Fruit fly (Drosophila melanogaster) whole organism, embryonic: ENCODE measurements around the gene Cpr97Ea.

Source experiments
- Dfd ChIP-seq, 2 experiments: fragments of >200 bp; optimal IDR thresholded peaks; 2 replicates each; lab custom pipeline; 2017; ENCODE audit warnings: missing biosample characterization in 2 of 2, missing genetic modification characterization in 2 of 2
- Dip2 ChIP-seq: fragments of 200-800 bp; sonication (Bioruptor generic); IDR thresholded peaks from 2 replicates; pipeline ENCODE4 v1.3.6; 2022; ENCODE audit warnings: missing biosample characterization, missing genetic modification characterization
- Fer1 ChIP-seq: fragments of 200-800 bp; sonication (Bioruptor generic); optimal IDR thresholded peaks from 2 replicates; lab custom pipeline; 2017; ENCODE audit warnings: missing biosample characterization, mild to moderate bottlenecking, missing genetic modification characterization
- Hmx ChIP-seq: fragments of 200-800 bp; sonication (Bioruptor generic); optimal IDR thresholded peaks from 2 replicates; lab custom pipeline; 2016; ENCODE audit warnings: missing biosample characterization, missing genetic modification characterization
- Opbp ChIP-seq: fragments of 200-800 bp; sonication (Bioruptor generic); IDR thresholded peaks from 3 replicates; pipeline ENCODE4 v1.3.6; 2022; ENCODE audit warnings: missing biosample characterization, missing genetic modification characterization; ENCODE audit not compliant: partially characterized antibody
- gcm2 ChIP-seq: fragments of 200-800 bp; sonication (Bioruptor generic); optimal IDR thresholded peaks from 2 replicates; lab custom pipeline; 2016; ENCODE audit warnings: missing biosample characterization, missing genetic modification characterization
- sc ChIP-seq, 3 experiments: fragments of >200 bp in 2 of 3; fragments of 200-800 bp in 1 of 3; sonication (Bioruptor generic) in 1 of 3; optimal IDR thresholded peaks; 2 replicates in 2 of 3; 3 replicates in 1 of 3; lab custom pipeline; 2017; ENCODE audit warnings: mild to moderate bottlenecking in 1 of 3, missing biosample characterization in 1 of 3, missing genetic modification characterization in 1 of 3, missing genetic modification reagents in 1 of 3

DNA sequence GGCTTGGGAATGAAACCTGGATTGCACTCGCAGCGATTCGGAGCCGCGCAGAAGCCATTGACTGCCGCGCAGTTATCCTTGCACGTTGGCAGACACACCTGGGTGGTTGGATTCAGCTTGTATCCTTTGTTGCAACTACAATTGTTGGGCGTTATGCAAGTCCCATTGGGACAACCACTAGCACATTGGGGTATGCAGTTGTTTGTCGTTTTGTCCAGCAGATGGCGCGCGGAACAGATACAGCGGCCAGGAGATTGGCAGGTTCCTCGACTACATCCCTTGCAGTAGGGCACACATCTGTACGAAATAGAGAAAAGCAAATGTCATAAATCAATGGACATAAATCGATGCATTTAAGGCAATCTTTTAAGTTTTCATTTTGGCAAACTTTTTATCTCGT, 11.1 kb upstream of the Cpr97Ea start:
- no peak for TF ChIP-seq Fer1 (GFP tag; lab: Kevin White, UChicago)
- no peak for TF ChIP-seq gcm2
- TF ChIP-seq Dip2 (GFP tag; lab: Robert Waterston, UW): no peak
- no peak for TF ChIP-seq Opbp (GFP tag; lab: Robert Waterston, UW)
- TF ChIP-seq sc (optimal IDR thresholded peaks at IDR 0.05; lab: Kevin White, UChicago): no peak
- no peak for TF ChIP-seq sc (GFP tag; optimal IDR thresholded peaks at IDR 0.05; lab: Kevin White, UChicago)
- TF ChIP-seq Dfd (GFP tag; optimal IDR thresholded peaks at IDR 0.05; lab: Kevin White, UChicago): no peak
- no peak for TF ChIP-seq Hmx
